Fruit fly (Drosophila melanogaster): ENCODE results near the gene chico.

The chico gene

dm6 chr2L:10265129-10265528 is 18.3 kb upstream of the chico start, which contains the start of gene Mob3 (continued):
- peak; percentile 63 for TF ChIP-seq Sry-δ (GFP tag; optimal IDR thresholded peaks at IDR 0.05)
- TF ChIP-seq lmd (GFP tag; IDR thresholded peaks at IDR 0.05), result no peak
- TF ChIP-seq Bgb (GFP tag; IDR thresholded peaks at IDR 0.05; ENCODE audit: partially characterized antibody), result peak; percentile 54; the same call in 1 of the 2 replicates
- TF ChIP-seq MBD-R2 (GFP tag; IDR thresholded peaks at IDR 0.05), result peak; percentile 68
- peak in 1 of 2 experiments; percentile 56 for TF ChIP-seq eve (GFP tag; optimal IDR thresholded peaks at IDR 0.05)

- no peak for TF ChIP-seq cwo (GFP tag; optimal IDR thresholded peaks at IDR 0.05)
- peak; percentile 14 for TF ChIP-seq CG17568 (GFP tag; optimal IDR thresholded peaks at IDR 0.05)
- peak; percentile 99 for TF ChIP-seq CG1603 (tag; optimal IDR thresholded peaks at IDR 0.05)
- TF ChIP-seq sens (GFP tag), result peak; percentile 59
- TF ChIP-seq CG17361 (GFP tag; IDR thresholded peaks at IDR 0.05), result peak; percentile 22; the same call in 1 of the 3 replicates
- TF ChIP-seq CG18262 (tag; optimal IDR thresholded peaks at IDR 0.05), result peak; percentile 0
- TF ChIP-seq wek (GFP tag; optimal IDR thresholded peaks at IDR 0.05), result peak; percentile 47
- no peak for TF ChIP-seq trem (tag; optimal IDR thresholded peaks at IDR 0.05)
- TF ChIP-seq CG1024 (GFP tag; IDR thresholded peaks at IDR 0.05), result peak; percentile 28; the same call in 1 of the 2 replicates
- no peak for TF ChIP-seq tll (GFP tag; optimal IDR thresholded peaks at IDR 0.05)
- peak; percentile 53; the same call in 1 of the 2 replicates for TF ChIP-seq CG32767 (GFP tag; IDR thresholded peaks at IDR 0.05)
- TF ChIP-seq gcm2 (GFP tag; optimal IDR thresholded peaks at IDR 0.05), result no peak
- TF ChIP-seq org-1 (GFP tag; optimal IDR thresholded peaks at IDR 0.05), result no peak
- TF ChIP-seq CG18011 (GFP tag; optimal IDR thresholded peaks at IDR 0.05), result no peak
- peak; percentile 5 for TF ChIP-seq CG4617 (GFP tag; optimal IDR thresholded peaks at IDR 0.05; ENCODE audit: borderline replicate concordance)
- TF ChIP-seq MESR4 (GFP tag; optimal IDR thresholded peaks at IDR 0.05), result peak; percentile 83
- no peak for TF ChIP-seq Meics (GFP tag; optimal IDR thresholded peaks at IDR 0.05)
- TF ChIP-seq lbe (GFP tag; optimal IDR thresholded peaks at IDR 0.05), result peak; percentile 71
- TF ChIP-seq Pdp1 (GFP tag; optimal IDR thresholded peaks at IDR 0.05), result peak in 1 of 2 experiments; percentile 18
- peak; percentile 95 for TF ChIP-seq cg (GFP tag; optimal IDR thresholded peaks at IDR 0.05)
- peak; percentile 82 for TF ChIP-seq CG13624 (GFP tag; optimal IDR thresholded peaks at IDR 0.05)
- TF ChIP-seq unc-4 (GFP tag; IDR thresholded peaks at IDR 0.05; ENCODE audit: partially characterized antibody), result no peak
- TF ChIP-seq E2f2 (GFP tag; IDR thresholded peaks at IDR 0.05), result peak; percentile 58
- peak; percentile 22 for TF ChIP-seq pzg (GFP tag; optimal IDR thresholded peaks at IDR 0.05)
- TF ChIP-seq CG30020 (tag; optimal IDR thresholded peaks at IDR 0.05), result peak; percentile 97
- TF ChIP-seq CG11085 (GFP tag; IDR thresholded peaks at IDR 0.05), result no peak
- TF ChIP-seq sug (tag; optimal IDR thresholded peaks at IDR 0.05), result no peak
- TF ChIP-seq eve (GFP tag; optimal IDR thresholded peaks at IDR 0.05), result peak in 1 of 2 experiments; percentile 44
- peak; percentile 6 for TF ChIP-seq nom (GFP tag; optimal IDR thresholded peaks at IDR 0.05)
- TF ChIP-seq YL-1 (GFP tag; optimal IDR thresholded peaks at IDR 0.05), result peak; percentile 76
- peak; percentile 89 for TF ChIP-seq pfk (GFP tag; optimal IDR thresholded peaks at IDR 0.05)
- TF ChIP-seq Dfd (GFP tag; optimal IDR thresholded peaks at IDR 0.05), result no peak
- no peak for TF ChIP-seq Xbp1 (GFP tag; optimal IDR thresholded peaks at IDR 0.05)
- TF ChIP-seq ash1 (GFP tag; optimal IDR thresholded peaks at IDR 0.05), result no peak
- peak; percentile 41 for TF ChIP-seq Dp (GFP tag; optimal IDR thresholded peaks at IDR 0.05)
- TF ChIP-seq corto (GFP tag; optimal IDR thresholded peaks at IDR 0.05), result peak; percentile 76
- peak; percentile 48 for TF ChIP-seq Elba2 (GFP tag; optimal IDR thresholded peaks at IDR 0.05)
- TF ChIP-seq otp (GFP tag; IDR thresholded peaks at IDR 0.05), result no peak
- no peak for TF ChIP-seq Sox102F (GFP tag; optimal IDR thresholded peaks at IDR 0.05)
These were observed 17.2 kb upstream of the chico start, which contains the start of gene REPTOR-BP for dm6 chr2L:10263830-10264634. TSS of gene REPTOR-BP (plus strand) at chr2L:10264125.
